Worm (Caenorhabditis elegans) whole organism, L4 larva: Measurements from ENCODE around the gene algn-5.
A peak's percentile ranks its signal among the peaks of the same experiment; 100 is the strongest.

ENCODE experiments used
- D1046.2 ChIP-seq: fragments of 200-800 bp; sonication (Bioruptor generic); IDR thresholded peaks from 2 replicates; pipeline ENCODE4 v1.3.6; 2022; ENCODE audit warnings: missing genetic modification characterization, missing compliant biosample characterization
- F10B5.3 ChIP-seq: sonication (generic microtip); optimal IDR thresholded peaks from 2 replicates; lab custom pipeline; 2016; ENCODE audit warnings: mild to moderate bottlenecking, missing genetic modification characterization, missing compliant biosample characterization
- F37D6.2 ChIP-seq: sonication (generic microtip); optimal IDR thresholded peaks from 2 replicates; lab custom pipeline; 2016; ENCODE audit warnings: mild to moderate bottlenecking, missing genetic modification characterization, missing compliant biosample characterization
- T20F7.1 ChIP-seq: fragments of 200-800 bp; sonication (Bioruptor generic); optimal IDR thresholded peaks from 2 replicates; lab custom pipeline; 2018; ENCODE audit warnings: mild to moderate bottlenecking, missing genetic modification characterization, missing compliant biosample characterization
- Y105C5A.15 ChIP-seq: fragments of 200-800 bp; sonication (Bioruptor generic); IDR thresholded peaks from 2 replicates; pipeline ENCODE4 v1.3.6; 2022; ENCODE audit warnings: missing genetic modification characterization, missing compliant biosample characterization
- ZK546.5 ChIP-seq, 2 experiments: sonication (generic microtip); optimal IDR thresholded peaks; 2 replicates each; lab custom pipeline; 2017; ENCODE audit warnings: missing biosample characterization in 2 of 2, missing genetic modification characterization in 2 of 2
- aha-1 ChIP-seq: fragments of 150-350 bp; peaks from one replicate; lab custom pipeline; 2014; ENCODE audit warnings: missing biosample characterization, missing genetic modification characterization
- ceh-20 ChIP-seq: fragments of 200-800 bp; sonication (Bioruptor generic); IDR thresholded peaks from 2 replicates; pipeline ENCODE4 v1.3.6; 2022; ENCODE audit warnings: missing genetic modification reagents, missing genetic modification characterization, missing compliant biosample characterization
- ceh-32 ChIP-seq: sonication (generic microtip); optimal IDR thresholded peaks from 2 replicates; lab custom pipeline; 2016; ENCODE audit warnings: mild to moderate bottlenecking, missing genetic modification characterization, missing compliant biosample characterization; ENCODE audit not compliant: poor library complexity
- ceh-44 ChIP-seq: fragments of 200-800 bp; sonication (Bioruptor generic); IDR thresholded peaks from 2 replicates; pipeline ENCODE4 v1.3.6; 2022; ENCODE audit warnings: missing genetic modification reagents, missing genetic modification characterization, missing compliant biosample characterization
- ceh-82 ChIP-seq: sonication (generic microtip); optimal IDR thresholded peaks from 2 replicates; lab custom pipeline; 2017; ENCODE audit warnings: missing biosample characterization, missing genetic modification characterization
- ces-1 ChIP-seq: fragments of 150-350 bp; sonication (generic microtip); optimal IDR thresholded peaks from 4 replicates; lab custom pipeline; 2014; ENCODE audit warnings: missing biosample characterization, missing genetic modification reagents, missing genetic modification characterization
- ctbp-1 ChIP-seq: fragments of 200-800 bp; sonication (Bioruptor generic); IDR thresholded peaks from 2 replicates; pipeline ENCODE4 v1.3.6; 2022; ENCODE audit warnings: missing genetic modification reagents, missing genetic modification characterization, missing compliant biosample characterization
- daf-12 ChIP-seq: fragments of 150-350 bp; optimal IDR thresholded peaks from 2 replicates; lab custom pipeline; 2014; ENCODE audit warnings: missing biosample characterization, missing genetic modification reagents, missing genetic modification characterization
- daf-19 ChIP-seq: fragments of 200-800 bp; sonication (Bioruptor generic); conservative IDR thresholded peaks from 2 replicates; pipeline ENCODE4 v1.3.6; 2022; ENCODE audit warnings: missing genetic modification characterization, missing compliant biosample characterization
- dmd-6 ChIP-seq: fragments of 200-800 bp; sonication (Bioruptor generic); IDR thresholded peaks from 2 replicates; pipeline ENCODE4 v1.3.6; 2022; ENCODE audit warnings: missing genetic modification reagents, missing genetic modification characterization, missing compliant biosample characterization
- dmd-8 ChIP-seq: fragments of 200-800 bp; sonication (Bioruptor generic); IDR thresholded peaks from 2 replicates; pipeline ENCODE4 v1.3.6; 2022; ENCODE audit warnings: missing genetic modification characterization, missing compliant biosample characterization
- dmd-9 ChIP-seq: fragments of 200-800 bp; sonication (Bioruptor generic); IDR thresholded peaks from 2 replicates; pipeline ENCODE4 v1.3.6; 2022; ENCODE audit warnings: missing genetic modification reagents, missing genetic modification characterization, missing compliant biosample characterization
- duxl-1 ChIP-seq: sonication (generic microtip); optimal IDR thresholded peaks from 2 replicates; lab custom pipeline; 2016; ENCODE audit warnings: mild to moderate bottlenecking, missing genetic modification characterization, moderate library complexity, missing compliant biosample characterization; ENCODE audit not compliant: poor library complexity
- dve-1 ChIP-seq: sonication (generic microtip); optimal IDR thresholded peaks from 2 replicates; lab custom pipeline; 2017; ENCODE audit warnings: antibody characterized with exemption, mild to moderate bottlenecking, missing genetic modification characterization, missing compliant biosample characterization; ENCODE audit not compliant: insufficient read depth
- egl-43 ChIP-seq: fragments of 200-800 bp; sonication (Bioruptor generic); IDR thresholded peaks from 2 replicates; pipeline ENCODE4 v1.3.6; 2022; ENCODE audit warnings: missing genetic modification reagents, missing genetic modification characterization, missing compliant biosample characterization
- fkh-10 ChIP-seq: fragments of 150-350 bp; optimal IDR thresholded peaks from 2 replicates; lab custom pipeline; 2014; ENCODE audit warnings: missing biosample characterization, missing genetic modification reagents, missing genetic modification characterization
- fos-1 ChIP-seq: fragments of 150-350 bp; optimal IDR thresholded peaks from 2 replicates; lab custom pipeline; 2014; ENCODE audit warnings: missing biosample characterization, missing genetic modification characterization
- hlh-11 ChIP-seq: fragments of 200-800 bp; sonication (Bioruptor generic); optimal IDR thresholded peaks from 2 replicates; lab custom pipeline; 2018; ENCODE audit warnings: mild to moderate bottlenecking, missing genetic modification characterization, missing compliant biosample characterization
- hlh-30 ChIP-seq: sonication (generic microtip); optimal IDR thresholded peaks from 2 replicates; lab custom pipeline; 2017; ENCODE audit warnings: antibody characterized with exemption, mild to moderate bottlenecking, missing genetic modification characterization, missing compliant biosample characterization; ENCODE audit not compliant: insufficient read depth
- hmg-1.1 ChIP-seq: fragments of 200-800 bp; sonication (Bioruptor generic); IDR thresholded peaks from 2 replicates; pipeline ENCODE4 v1.3.6; 2022; ENCODE audit warnings: missing genetic modification reagents, missing genetic modification characterization, missing compliant biosample characterization
- lin-1 ChIP-seq: fragments of 200-800 bp; sonication (Bioruptor generic); IDR thresholded peaks from 2 replicates; pipeline ENCODE4 v1.3.6; 2022; ENCODE audit warnings: missing genetic modification reagents, missing genetic modification characterization, missing compliant biosample characterization
- lir-3 ChIP-seq: sonication (generic microtip); optimal IDR thresholded peaks from 2 replicates; lab custom pipeline; 2016; ENCODE audit warnings: mild to moderate bottlenecking, missing genetic modification characterization, missing compliant biosample characterization
- lsy-2 ChIP-seq, 2 experiments: fragments of 150-350 bp in 1 of 2; sonication (generic microtip) in 1 of 2; optimal IDR thresholded peaks; 2 replicates each; lab custom pipeline; 2014 to 2017; ENCODE audit warnings: missing biosample characterization in 2 of 2, missing genetic modification characterization in 2 of 2
- mep-1 ChIP-seq: fragments of 150-350 bp; sonication (generic microtip); optimal IDR thresholded peaks from 3 replicates; lab custom pipeline; 2014; ENCODE audit warnings: missing biosample characterization, missing genetic modification characterization
- mes-2 ChIP-seq: sonication (generic microtip); optimal IDR thresholded peaks from 2 replicates; lab custom pipeline; 2016; ENCODE audit warnings: missing genotype, mild to moderate bottlenecking, missing genetic modification characterization, missing compliant biosample characterization; ENCODE audit not compliant: poor library complexity, severe bottlenecking
- nhr-11 ChIP-seq: fragments of 150-350 bp; optimal IDR thresholded peaks from 2 replicates; lab custom pipeline; 2014; ENCODE audit warnings: missing biosample characterization, missing genetic modification characterization
- nhr-111 ChIP-seq: fragments of 200-800 bp; sonication (Bioruptor generic); optimal IDR thresholded peaks from 2 replicates; lab custom pipeline; 2018; ENCODE audit warnings: mild to moderate bottlenecking, missing genetic modification characterization, missing compliant biosample characterization
- nhr-25 ChIP-seq: sonication (generic microtip); optimal IDR thresholded peaks from 2 replicates; lab custom pipeline; 2017; ENCODE audit warnings: missing genetic modification characterization, mild to moderate bottlenecking, missing compliant biosample characterization, antibody characterized with exemption, moderate library complexity, borderline replicate concordance; ENCODE audit not compliant: insufficient read depth
- nhr-42 ChIP-seq: fragments of 200-800 bp; sonication (Bioruptor generic); IDR thresholded peaks from 2 replicates; pipeline ENCODE4 v1.3.6; 2022; ENCODE audit warnings: missing genetic modification characterization, missing compliant biosample characterization
- nhr-76 ChIP-seq: fragments of 150-350 bp; optimal IDR thresholded peaks from 2 replicates; lab custom pipeline; 2014; ENCODE audit warnings: missing biosample characterization, missing genetic modification characterization
- nhr-77 ChIP-seq: fragments of 150-350 bp; optimal IDR thresholded peaks from 2 replicates; lab custom pipeline; 2014; ENCODE audit warnings: missing biosample characterization, missing genetic modification characterization
- set-16 ChIP-seq: fragments of 200-800 bp; sonication (Bioruptor generic); IDR thresholded peaks from 2 replicates; pipeline ENCODE4 v1.3.6; 2022; ENCODE audit warnings: missing genetic modification reagents, missing genetic modification characterization, missing compliant biosample characterization
- snpc-1.2 ChIP-seq: fragments of 200-800 bp; sonication (Bioruptor generic); IDR thresholded peaks from 2 replicates; pipeline ENCODE4 v1.3.6; 2022; ENCODE audit warnings: missing genetic modification reagents, missing genetic modification characterization, missing compliant biosample characterization
- spr-3 ChIP-seq: fragments of 200-800 bp; sonication (Bioruptor generic); optimal IDR thresholded peaks from 2 replicates; lab custom pipeline; 2018; ENCODE audit warnings: mild to moderate bottlenecking, missing genetic modification characterization, missing compliant biosample characterization
- tra-1 ChIP-seq: fragments of 200-800 bp; sonication (Bioruptor generic); IDR thresholded peaks from 2 replicates; pipeline ENCODE4 v1.3.6; 2022; ENCODE audit warnings: missing genetic modification reagents, missing genetic modification characterization, missing compliant biosample characterization
- unc-130 ChIP-seq: sonication (generic microtip); optimal IDR thresholded peaks from 2 replicates; lab custom pipeline; 2016; ENCODE audit warnings: missing genetic modification reagents, missing genetic modification characterization, missing compliant biosample characterization
- unc-39 ChIP-seq: sonication (generic microtip); optimal IDR thresholded peaks from 2 replicates; lab custom pipeline; 2017; ENCODE audit warnings: missing biosample characterization, missing genetic modification characterization
- unc-62 ChIP-seq, 3 experiments: fragments of 150-350 bp in 1 of 3; sonication (generic microtip); optimal IDR thresholded peaks in 2 of 3; peaks in 1 of 3; 1 replicate in 1 of 3; 2 replicates in 2 of 3; lab custom pipeline; 2014 to 2017; ENCODE audit warnings: missing biosample characterization in 3 of 3, missing genetic modification characterization in 3 of 3, missing genetic modification reagents in 3 of 3, missing genotype in 1 of 3
- vab-7 ChIP-seq: fragments of 200-800 bp; sonication (Bioruptor generic); IDR thresholded peaks from 2 replicates; pipeline ENCODE4 v1.3.6; 2022; ENCODE audit warnings: missing genetic modification reagents, missing genetic modification characterization, missing compliant biosample characterization
- zag-1 ChIP-seq: fragments of 150-350 bp; optimal IDR thresholded peaks from 2 replicates; lab custom pipeline; 2014; ENCODE audit warnings: missing biosample characterization, missing genetic modification characterization
- zip-11 ChIP-seq: fragments of 200-800 bp; sonication (Bioruptor generic); IDR thresholded peaks from 2 replicates; pipeline ENCODE4 v1.3.6; 2022; ENCODE audit warnings: missing genetic modification characterization, missing compliant biosample characterization
- zip-2 ChIP-seq: fragments of 150-350 bp; optimal IDR thresholded peaks from 2 replicates; lab custom pipeline; 2014; ENCODE audit warnings: missing biosample characterization, missing genetic modification characterization
- ztf-11 ChIP-seq: fragments of 150-350 bp; optimal IDR thresholded peaks from 2 replicates; lab custom pipeline; 2014; ENCODE audit warnings: missing biosample characterization, missing genetic modification characterization
- ztf-7 ChIP-seq: fragments of 150-350 bp; optimal IDR thresholded peaks from 2 replicates; lab custom pipeline; 2014; ENCODE audit warnings: missing biosample characterization, missing genetic modification characterization

algn-5 gene

DNA sequence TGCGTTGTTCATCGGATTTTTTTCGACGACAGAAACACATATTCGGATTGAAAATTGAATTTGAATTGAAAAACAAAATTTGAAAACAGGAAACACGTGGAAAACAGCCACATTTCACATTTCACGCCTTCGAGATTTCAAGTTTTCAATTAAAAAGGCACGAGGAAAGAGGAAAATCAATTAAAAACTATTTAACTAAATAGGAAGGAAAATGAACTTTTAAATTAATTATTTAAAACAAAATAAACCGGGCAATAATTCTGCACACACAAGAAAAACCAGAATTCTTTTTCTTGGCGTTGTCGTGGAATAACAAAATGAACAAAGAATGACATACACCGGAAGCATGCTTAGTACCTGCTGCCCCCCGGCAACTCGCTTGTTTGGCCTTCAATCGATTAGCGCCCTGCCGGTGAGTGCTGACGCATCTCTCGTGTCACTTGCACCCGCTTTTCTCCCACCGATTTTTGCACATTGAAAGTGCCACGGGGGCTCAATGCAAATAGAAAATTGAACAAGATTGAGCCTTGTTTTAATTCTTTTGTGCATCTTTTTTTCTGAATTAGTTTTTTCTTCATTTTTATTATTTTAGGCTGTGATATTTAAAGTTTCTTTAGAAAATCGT lies 678 bp upstream of the algn-5 start, which contains the start of gene Y45G5AM.9 (continued):
- TF ChIP-seq F37D6.2, result peak; percentile 64
- TF ChIP-seq set-16 (GFP tag; lab: Robert Waterston, UW), result peak; percentile 31; the same call in 1 of the 2 replicates
- TF ChIP-seq hlh-30, result peak; percentile 74
- peak; percentile 66; the same call in 1 of the 2 replicates for TF ChIP-seq lin-1 (GFP tag; lab: Robert Waterston, UW)
- TF ChIP-seq dve-1 (tag; lab: Kevin White, UChicago), result peak; percentile 82
- TF ChIP-seq hmg-1.1 (GFP tag; lab: Robert Waterston, UW), result peak; percentile 80
- TF ChIP-seq dmd-6 (GFP tag; lab: Robert Waterston, UW), result peak; percentile 71
- TF ChIP-seq nhr-111 (GFP tag; lab: Kevin White, UChicago), result no peak
- no peak for TF ChIP-seq zag-1 (tag; lab: Kevin White, UChicago)
- TF ChIP-seq nhr-42 (GFP tag; lab: Robert Waterston, UW), result peak; percentile 58; the same call in 1 of the 2 replicates
- no peak for TF ChIP-seq snpc-1.2
- TF ChIP-seq nhr-25 (tag; lab: Kevin White, UChicago), result no peak
- TF ChIP-seq ztf-11 (tag; lab: Kevin White, UChicago), result no peak
- no peak for TF ChIP-seq nhr-76 (tag; lab: Kevin White, UChicago)
- TF ChIP-seq vab-7, result peak; percentile 58; the same call in 1 of the 2 replicates
- no peak for TF ChIP-seq F10B5.3
- peak; percentile 66 for TF ChIP-seq fkh-10 (GFP tag; lab: Kevin White, UChicago)
- peak; percentile 52 for TF ChIP-seq nhr-77 (tag; lab: Kevin White, UChicago)
- TF ChIP-seq ceh-82 (tag; lab: Kevin White, UChicago), result no peak
- TF ChIP-seq ZK546.5 (tag; optimal IDR thresholded peaks at IDR 0.05; lab: Kevin White, UChicago), result no peak
- no peak for TF ChIP-seq unc-130 (GFP tag; lab: Kevin White, UChicago)
- TF ChIP-seq hlh-11 (tag; lab: Kevin White, UChicago), result no peak
- TF ChIP-seq unc-39 (tag; lab: Kevin White, UChicago), result no peak
- TF ChIP-seq ces-1, result no peak
- TF ChIP-seq dmd-8 (GFP tag; lab: Robert Waterston, UW), result no peak
- TF ChIP-seq ceh-32 (tag; lab: Kevin White, UChicago), result no peak
- TF ChIP-seq duxl-1, result peak; percentile 60
- peak; percentile 81 for TF ChIP-seq egl-43 (GFP tag; lab: Robert Waterston, UW)
- peak; percentile 88 for TF ChIP-seq mes-2 (tag; lab: Kevin White, UChicago)
- no peak for TF ChIP-seq Y105C5A.15
- TF ChIP-seq T20F7.1, result no peak
- TF ChIP-seq ctbp-1 (GFP tag; lab: Robert Waterston, UW), result no peak
- TF ChIP-seq spr-3, result no peak
- TF ChIP-seq lir-3 (tag; lab: Kevin White, UChicago), result no peak
- peak in 1 of 2 experiments; percentile 99 for TF ChIP-seq unc-62 (GFP tag; optimal IDR thresholded peaks at IDR 0.05 in 1 of 2; lab: Kevin White, UChicago)
- TF ChIP-seq unc-62 (tag; optimal IDR thresholded peaks at IDR 0.05; lab: Kevin White, UChicago), result no peak
- no peak for TF ChIP-seq fos-1 (tag; lab: Kevin White, UChicago)
- no peak for TF ChIP-seq dmd-9 (GFP tag; lab: Robert Waterston, UW)
- TF ChIP-seq zip-11 (GFP tag; lab: Robert Waterston, UW), result no peak
- TF ChIP-seq ceh-44 (GFP tag; lab: Robert Waterston, UW), result no peak
- peak; percentile 36 for TF ChIP-seq ztf-7 (tag; lab: Kevin White, UChicago)
- TF ChIP-seq daf-19, result no peak
- peak; percentile 86 for TF ChIP-seq aha-1 (tag; lab: Kevin White, UChicago)
- TF ChIP-seq tra-1 (GFP tag; lab: Robert Waterston, UW), result no peak
- peak; percentile 68 for TF ChIP-seq nhr-11 (tag; lab: Kevin White, UChicago)
- TF ChIP-seq ceh-20 (GFP tag; lab: Robert Waterston, UW), result 0 out of 2 replicates have a peak, but pooled peaks have one; percentile 39
- TF ChIP-seq mep-1, result peak; percentile 90
- TF ChIP-seq D1046.2 (GFP tag; lab: Robert Waterston, UW), result 0 out of 2 replicates have a peak, but pooled peaks have one; percentile 30
- TF ChIP-seq daf-12 (tag; lab: Kevin White, UChicago), result no peak
- no peak for TF ChIP-seq zip-2 (tag; lab: Kevin White, UChicago)
- peak; percentile 35 to 86 for TF ChIP-seq lsy-2 (tag; optimal IDR thresholded peaks at IDR 0.05; lab: Kevin White, UChicago)
